Worm (Caenorhabditis elegans) whole organism, L1 larva: ENCODE data around the gene ZC317.6.

Source experiments
- aha-1 ChIP-seq: fragments of 150-350 bp; optimal IDR thresholded peaks from 2 replicates; lab custom pipeline; 2014; ENCODE audit warnings: missing biosample characterization, missing genetic modification characterization
- ces-1 ChIP-seq: fragments of 150-350 bp; optimal IDR thresholded peaks from 2 replicates; lab custom pipeline; 2014; ENCODE audit warnings: missing biosample characterization, missing genetic modification reagents, missing genetic modification characterization
- elt-2 ChIP-seq: sonication (generic microtip); optimal IDR thresholded peaks from 2 replicates; lab custom pipeline; 2016; ENCODE audit warnings: missing genetic modification characterization, mild to moderate bottlenecking, inconsistent platforms, missing compliant biosample characterization, missing genetic modification reagents
- lin-13 ChIP-seq: fragments of 150-350 bp; optimal IDR thresholded peaks from 2 replicates; lab custom pipeline; 2014; ENCODE audit warnings: missing biosample characterization, missing genetic modification reagents, missing genetic modification characterization
- nhr-237 ChIP-seq: fragments of 150-350 bp; optimal IDR thresholded peaks from 2 replicates; lab custom pipeline; 2014; ENCODE audit warnings: missing biosample characterization, missing genetic modification characterization
- nhr-47 ChIP-seq: sonication (generic microtip); optimal IDR thresholded peaks from 2 replicates; lab custom pipeline; 2016; ENCODE audit warnings: mild to moderate bottlenecking, missing genetic modification characterization, moderate library complexity, missing compliant biosample characterization
- nhr-76 ChIP-seq: sonication (generic microtip); optimal IDR thresholded peaks from 2 replicates; lab custom pipeline; 2017; ENCODE audit warnings: missing biosample characterization, missing genetic modification characterization
- pag-3 ChIP-seq: sonication (generic microtip); optimal IDR thresholded peaks from 2 replicates; lab custom pipeline; 2017; ENCODE audit warnings: missing genetic modification characterization, mild to moderate bottlenecking, missing compliant biosample characterization, antibody characterized with exemption, borderline replicate concordance; ENCODE audit not compliant: insufficient read depth
- zag-1 ChIP-seq: fragments of 150-350 bp; optimal IDR thresholded peaks from 2 replicates; lab custom pipeline; 2014; ENCODE audit warnings: missing biosample characterization, missing genetic modification characterization

DNA sequence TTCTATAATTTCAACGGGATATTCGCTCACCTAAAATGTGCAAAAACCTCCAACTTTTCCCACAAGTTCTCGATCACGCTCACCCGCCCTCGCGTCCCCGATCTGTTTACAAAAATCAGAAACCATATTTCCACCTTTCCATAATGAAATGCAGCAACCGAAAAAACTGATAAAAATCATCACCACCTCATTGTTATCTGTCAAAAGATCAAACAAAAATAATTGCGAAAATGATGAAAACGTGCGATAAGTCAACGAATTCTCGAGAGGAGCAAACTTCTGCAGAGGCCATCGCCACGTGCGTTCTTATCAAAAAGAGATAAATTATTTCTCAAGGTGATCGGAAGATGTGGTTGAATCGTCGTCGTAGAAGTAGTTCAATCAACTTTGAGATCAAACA is 43.4 kb downstream of the ZC317.6 start:
- TF ChIP-seq elt-2 (tag; lab: Kevin White, UChicago) (peak; percentile 89), ces-1 (GFP tag; lab: Kevin White, UChicago) (no peak), zag-1 (tag; lab: Kevin White, UChicago) (no peak), nhr-237 (tag; lab: Kevin White, UChicago) (no peak), nhr-47 (tag; lab: Kevin White, UChicago) (peak; percentile 54), aha-1 (tag; lab: Kevin White, UChicago) (no peak), lin-13 (GFP tag; lab: Kevin White, UChicago) (no peak), pag-3 (no peak), nhr-76 (no peak)
